Fruit fly (Drosophila melanogaster) whole organism, wandering third instar larva: ENCODE results near the gene Ptp4E.

Source experiments
- Abd-B ChIP-seq: fragments of >200 bp; optimal IDR thresholded peaks from 2 replicates; lab custom pipeline; 2017; ENCODE audit warnings: missing biosample characterization, missing genetic modification characterization
- CG32264 ChIP-seq: fragments of 200-800 bp; sonication (Bioruptor generic); optimal IDR thresholded peaks from 2 replicates; lab custom pipeline; 2016; ENCODE audit warnings: missing biosample characterization, missing genetic modification characterization
- CG9705 ChIP-seq: fragments of 200-800 bp; sonication (Bioruptor generic); optimal IDR thresholded peaks from 2 replicates; lab custom pipeline; 2018; ENCODE audit warnings: missing biosample characterization, mild to moderate bottlenecking, missing genetic modification characterization
- CrebA ChIP-seq: fragments of 200-800 bp; sonication (Bioruptor generic); optimal IDR thresholded peaks from 2 replicates; lab custom pipeline; 2016; ENCODE audit warnings: missing biosample characterization, mild to moderate bottlenecking, missing genetic modification characterization, borderline replicate concordance
- Dfd ChIP-seq: fragments of >200 bp; optimal IDR thresholded peaks from 2 replicates; lab custom pipeline; 2017; ENCODE audit warnings: missing biosample characterization, missing genetic modification characterization
- Dif ChIP-seq: fragments of 200-275, 200-300 bp; sonication (Bioruptor generic); optimal IDR thresholded peaks from 2 replicates; lab custom pipeline; 2018; ENCODE audit warnings: missing biosample characterization, missing genetic modification characterization; ENCODE audit not compliant: partially characterized antibody
- GATAd ChIP-seq: sonication (Bioruptor generic); optimal IDR thresholded peaks from 2 replicates; lab custom pipeline; 2016; ENCODE audit warnings: missing biosample characterization, missing genetic modification characterization
- HLH106 ChIP-seq: fragments of 200-800 bp; optimal IDR thresholded peaks from 3 replicates; lab custom pipeline; 2019; ENCODE audit warnings: missing biosample characterization, mild to moderate bottlenecking, missing genetic modification characterization, moderate library complexity
- Hnf4 ChIP-seq: fragments of 200-800 bp; sonication (Bioruptor generic); optimal IDR thresholded peaks from 2 replicates; lab custom pipeline; 2016; ENCODE audit warnings: missing biosample characterization, mild to moderate bottlenecking, missing genetic modification characterization
- Hr78 ChIP-seq: fragments of >200 bp; optimal IDR thresholded peaks from 2 replicates; lab custom pipeline; 2017; ENCODE audit warnings: missing biosample characterization, missing genetic modification characterization
- Hr83 ChIP-seq: fragments of 200-300 bp; sonication (Bioruptor generic); optimal IDR thresholded peaks from 2 replicates; lab custom pipeline; 2016; ENCODE audit warnings: missing biosample characterization, mild to moderate bottlenecking, missing genetic modification characterization, moderate library complexity; ENCODE audit not compliant: poor library complexity, severe bottlenecking
- Jra ChIP-seq: sonication (Bioruptor generic); optimal IDR thresholded peaks from 2 replicates; lab custom pipeline; 2016; ENCODE audit warnings: missing biosample characterization, missing genetic modification characterization
- Mio ChIP-seq: sonication (Bioruptor generic); optimal IDR thresholded peaks from 2 replicates; lab custom pipeline; 2016; ENCODE audit warnings: missing biosample characterization, missing genetic modification characterization
- Myc ChIP-seq: fragments of >200 bp; optimal IDR thresholded peaks from 2 replicates; lab custom pipeline; 2017
- N ChIP-seq: fragments of >200 bp; optimal IDR thresholded peaks from 2 replicates; lab custom pipeline; 2018; ENCODE audit warnings: missing biosample characterization, missing external identifiers, missing genetic modification characterization
- OdsH ChIP-seq: fragments of 200-800 bp; sonication (Bioruptor generic); optimal IDR thresholded peaks from 2 replicates; lab custom pipeline; 2016; ENCODE audit warnings: missing biosample characterization, mild to moderate bottlenecking, missing genetic modification characterization
- Rel ChIP-seq, 2 experiments: fragments of 200-800 bp; sonication (Bioruptor generic) in 1 of 2; optimal IDR thresholded peaks; 2 replicates in 1 of 2; 3 replicates in 1 of 2; lab custom pipeline; 2016 to 2019; ENCODE audit warnings: mild to moderate bottlenecking in 2 of 2, missing biosample characterization in 2 of 2, missing genetic modification characterization in 2 of 2, moderate library complexity in 1 of 2
- Sp1 ChIP-seq: fragments of 200-800 bp; sonication (Bioruptor generic); optimal IDR thresholded peaks from 3 replicates; lab custom pipeline; 2019; ENCODE audit warnings: missing biosample characterization, mild to moderate bottlenecking, missing genetic modification characterization, moderate library complexity
- Vsx2 ChIP-seq: fragments of 200-300, 225-300 bp; sonication (Bioruptor generic); optimal IDR thresholded peaks from 2 replicates; lab custom pipeline; 2018; ENCODE audit warnings: missing biosample characterization, missing genetic modification characterization; ENCODE audit not compliant: partially characterized antibody
- br ChIP-seq: fragments of 200-800 bp; sonication (Bioruptor generic); optimal IDR thresholded peaks from 2 replicates; lab custom pipeline; 2016; ENCODE audit warnings: missing biosample characterization, missing genetic modification characterization
- brk ChIP-seq: fragments of 200-800 bp; sonication (Bioruptor generic); optimal IDR thresholded peaks from 2 replicates; lab custom pipeline; 2016; ENCODE audit warnings: missing biosample characterization, mild to moderate bottlenecking, missing genetic modification characterization
- dl ChIP-seq, 2 experiments: fragments of 175-275, 200-275 bp in 1 of 2; fragments of 200-275 bp in 1 of 2; sonication (Bioruptor generic); optimal IDR thresholded peaks; lab custom pipeline; 2018; ENCODE audit warnings: mild to moderate bottlenecking in 2 of 2, missing biosample characterization in 2 of 2, missing genetic modification characterization in 2 of 2, moderate library complexity in 2 of 2; ENCODE audit not compliant: partially characterized antibody in 2 of 2, insufficient read depth in 1 of 2
- dmrt93B ChIP-seq: fragments of 200-800 bp; sonication (Bioruptor generic); optimal IDR thresholded peaks from 2 replicates; lab custom pipeline; 2018; ENCODE audit warnings: missing biosample characterization, mild to moderate bottlenecking, missing genetic modification characterization
- dsf ChIP-seq: sonication (Bioruptor generic); optimal IDR thresholded peaks from 2 replicates; lab custom pipeline; 2016; ENCODE audit warnings: missing biosample characterization, missing genetic modification characterization, borderline replicate concordance
- ey ChIP-seq: fragments of 200-800 bp; sonication (Bioruptor generic); optimal IDR thresholded peaks from 2 replicates; lab custom pipeline; 2016; ENCODE audit warnings: missing biosample characterization, missing genetic modification characterization
- foxo ChIP-seq, 2 experiments: fragments of 200-800 bp; sonication (Bioruptor generic); optimal IDR thresholded peaks; 2 replicates in 1 of 2; 3 replicates in 1 of 2; lab custom pipeline; 2016 to 2017; ENCODE audit warnings: missing biosample characterization in 2 of 2, missing genetic modification characterization in 2 of 2
- fru ChIP-seq: fragments of 200-800 bp; sonication (Bioruptor generic); optimal IDR thresholded peaks from 3 replicates; lab custom pipeline; 2016; ENCODE audit warnings: missing biosample characterization, mild to moderate bottlenecking, missing genetic modification characterization
- h ChIP-seq: fragments of 200-800 bp; sonication (Bioruptor generic); optimal IDR thresholded peaks from 3 replicates; lab custom pipeline; 2016; ENCODE audit warnings: missing biosample characterization, mild to moderate bottlenecking, missing genetic modification characterization
- jim ChIP-seq: fragments of 175-275, 200-325 bp; sonication (Bioruptor generic); optimal IDR thresholded peaks from 2 replicates; lab custom pipeline; 2016; ENCODE audit warnings: missing biosample characterization, mild to moderate bottlenecking, missing genetic modification characterization
- lola ChIP-seq: fragments of >200 bp; optimal IDR thresholded peaks from 2 replicates; lab custom pipeline; 2017; ENCODE audit warnings: missing biosample characterization, missing genetic modification characterization
- pan ChIP-seq: fragments of >200 bp; optimal IDR thresholded peaks from 2 replicates; lab custom pipeline; 2017
- psq ChIP-seq: fragments of 200-800 bp; sonication (Bioruptor generic); optimal IDR thresholded peaks from 3 replicates; lab custom pipeline; 2017; ENCODE audit warnings: missing biosample characterization, mild to moderate bottlenecking, missing genetic modification characterization, moderate library complexity
- rgr ChIP-seq: fragments of 200-800 bp; sonication (Bioruptor generic); optimal IDR thresholded peaks from 3 replicates; lab custom pipeline; 2016; ENCODE audit warnings: missing biosample characterization, mild to moderate bottlenecking, missing genetic modification characterization
- sage ChIP-seq: fragments of 200-800 bp; sonication (Bioruptor generic); optimal IDR thresholded peaks from 2 replicates; lab custom pipeline; 2016; ENCODE audit warnings: missing biosample characterization, mild to moderate bottlenecking, missing genetic modification characterization
- sv ChIP-seq: fragments of 200-800 bp; sonication (Bioruptor generic); optimal IDR thresholded peaks from 3 replicates; lab custom pipeline; 2016; ENCODE audit warnings: missing biosample characterization, missing genetic modification characterization
- tai ChIP-seq: sonication (Bioruptor generic); optimal IDR thresholded peaks from 2 replicates; lab custom pipeline; 2016; ENCODE audit warnings: missing biosample characterization, missing genetic modification characterization
- usp ChIP-seq: fragments of >200 bp; optimal IDR thresholded peaks from 2 replicates; lab custom pipeline; 2017; ENCODE audit warnings: missing biosample characterization, missing genetic modification characterization
- woc ChIP-seq: sonication (Bioruptor generic); optimal IDR thresholded peaks from 2 replicates; lab custom pipeline; 2016; ENCODE audit warnings: missing biosample characterization, mild to moderate bottlenecking, missing genetic modification characterization

Gene Ptp4E

dm6 chrX:4908926-4909432 lies 29.9 kb upstream of the Ptp4E start, which contains the start of gene CG32772:
TSS of gene CG32772 (plus strand) at chrX:4909102.
- TF ChIP-seq HLH106 (tag; lab: Kevin White, UChicago) (peak; percentile 59), GATAd (no peak), N (GFP tag; lab: Kevin White, UChicago) (peak; percentile 27), CrebA (GFP tag; lab: Kevin White, UChicago) (peak; percentile 98), Hr83 (no peak), dl (GFP tag; optimal IDR thresholded peaks at IDR 0.05; lab: Kevin White, UChicago; ENCODE audit: insufficient read depth in 1 of 2, partially characterized antibody in 2 of 2) (no peak), CG9705 (GFP tag; lab: Kevin White, UChicago) (peak; percentile 80), Dfd (GFP tag; lab: Kevin White, UChicago) (no peak), CG32264 (GFP tag; lab: Kevin White, UChicago) (peak; percentile 74), woc (peak; percentile 0), Sp1 (GFP tag; lab: Kevin White, UChicago) (peak; percentile 98), sage (GFP tag; lab: Kevin White, UChicago) (peak; percentile 79), lola (no peak), foxo (GFP tag; optimal IDR thresholded peaks at IDR 0.05; lab: Kevin White, UChicago) (peak; percentile 32 to 86), Abd-B (no peak), dmrt93B (GFP tag; lab: Kevin White, UChicago) (peak; percentile 67), br (GFP tag; lab: Kevin White, UChicago) (peak; percentile 80), tai (no peak), dsf (GFP tag; lab: Kevin White, UChicago) (no peak), Hr78 (GFP tag; lab: Kevin White, UChicago) (no peak), OdsH (GFP tag; lab: Kevin White, UChicago) (no peak), Myc (no peak), fru (GFP tag; lab: Kevin White, UChicago) (peak; percentile 85), pan (lab: Kevin White, UChicago) (no peak), Dif (no peak), Jra (peak; percentile 40), ey (no peak), jim (peak; percentile 99), sv (no peak), Mio (GFP tag; lab: Kevin White, UChicago) (peak; percentile 2), rgr (GFP tag; lab: Kevin White, UChicago) (peak; percentile 54), usp (GFP tag; lab: Kevin White, UChicago) (no peak), psq (GFP tag; lab: Kevin White, UChicago) (peak; percentile 61), Vsx2 (GFP tag; lab: Kevin White, UChicago) (no peak), Hnf4 (GFP tag; lab: Kevin White, UChicago) (peak; percentile 77), h (peak; percentile 61), Rel (GFP tag; optimal IDR thresholded peaks at IDR 0.05; lab: Kevin White, UChicago) (peak; percentile 93), Rel (tag; optimal IDR thresholded peaks at IDR 0.05; lab: Kevin White, UChicago) (peak; percentile 79), brk (GFP tag; lab: Kevin White, UChicago) (no peak)

DNA sequence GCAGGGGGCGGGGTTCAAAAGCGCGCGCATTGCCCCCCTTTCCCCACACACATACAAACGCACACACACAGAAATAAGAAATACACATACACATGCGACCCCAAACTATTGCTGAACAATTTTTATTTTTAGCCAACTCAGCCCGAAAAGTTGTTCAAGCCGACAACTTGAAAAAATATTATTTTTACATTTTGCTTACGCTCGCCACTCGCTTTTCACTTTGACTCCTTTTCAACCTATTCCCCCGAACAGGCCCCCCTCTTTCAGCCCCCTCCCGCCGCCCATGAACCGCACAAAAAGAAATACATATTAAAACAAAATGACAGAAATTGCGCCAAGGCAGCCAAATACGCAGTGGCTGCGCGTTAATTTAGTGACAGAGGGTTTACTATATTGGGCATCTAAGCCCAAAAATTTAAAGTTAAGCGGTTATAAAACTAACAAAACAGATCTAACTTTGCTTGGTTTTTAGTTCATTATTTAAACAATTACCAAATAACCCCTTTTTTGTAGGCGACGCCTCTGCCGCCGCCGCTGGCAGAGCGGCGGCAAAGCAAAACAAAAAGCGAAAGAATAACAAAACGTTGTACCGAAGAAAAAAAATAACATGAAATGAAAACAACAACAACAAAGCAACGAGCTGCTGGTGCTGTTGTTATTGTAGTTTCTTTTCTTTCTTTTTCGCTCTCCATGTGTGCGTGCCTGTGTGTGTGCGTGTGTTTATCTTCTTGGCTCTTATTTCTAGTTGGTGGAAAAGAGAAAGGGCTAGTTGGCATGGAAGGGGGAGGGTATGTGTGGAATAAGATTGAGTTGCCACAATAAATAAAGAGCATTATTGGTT lies 28.8 kb upstream of the Ptp4E start:
- TF ChIP-seq Abd-B (no peak), jim (peak; percentile 97), Hr83 (peak; percentile 98), CG9705 (GFP tag; lab: Kevin White, UChicago) (peak; percentile 100), Dif (no peak), dsf (GFP tag; lab: Kevin White, UChicago) (peak; percentile 99), Sp1 (GFP tag; lab: Kevin White, UChicago) (peak; percentile 100), CrebA (GFP tag; lab: Kevin White, UChicago) (peak; percentile 98), psq (GFP tag; lab: Kevin White, UChicago) (peak; percentile 100), Hnf4 (GFP tag; lab: Kevin White, UChicago) (peak; percentile 100), Mio (GFP tag; lab: Kevin White, UChicago) (peak; percentile 98), OdsH (GFP tag; lab: Kevin White, UChicago) (peak; percentile 100), h (peak; percentile 100), pan (lab: Kevin White, UChicago) (no peak), N (GFP tag; lab: Kevin White, UChicago) (no peak), tai (peak; percentile 99), foxo (GFP tag; optimal IDR thresholded peaks at IDR 0.05; lab: Kevin White, UChicago) (peak; percentile 99 to 100), dmrt93B (GFP tag; lab: Kevin White, UChicago) (peak; percentile 100), Myc (no peak), lola (no peak), sv (peak; percentile 99), GATAd (peak; percentile 99), ey (peak; percentile 100), Hr78 (GFP tag; lab: Kevin White, UChicago) (no peak), br (GFP tag; lab: Kevin White, UChicago) (peak; percentile 100), Vsx2 (GFP tag; lab: Kevin White, UChicago) (no peak), fru (GFP tag; lab: Kevin White, UChicago) (peak; percentile 100), brk (GFP tag; lab: Kevin White, UChicago) (peak; percentile 98), usp (GFP tag; lab: Kevin White, UChicago) (peak; percentile 49), Dfd (GFP tag; lab: Kevin White, UChicago) (peak; percentile 95), HLH106 (tag; lab: Kevin White, UChicago) (peak; percentile 100), CG32264 (GFP tag; lab: Kevin White, UChicago) (peak; percentile 100), Rel (GFP tag; optimal IDR thresholded peaks at IDR 0.05; lab: Kevin White, UChicago) (peak; percentile 100), Rel (tag; optimal IDR thresholded peaks at IDR 0.05; lab: Kevin White, UChicago) (peak; percentile 98), Jra (peak; percentile 99), woc (peak; percentile 99), sage (GFP tag; lab: Kevin White, UChicago) (peak; percentile 99), rgr (GFP tag; lab: Kevin White, UChicago) (peak; percentile 100), dl (GFP tag; optimal IDR thresholded peaks at IDR 0.05; lab: Kevin White, UChicago; ENCODE audit: insufficient read depth in 1 of 2, partially characterized antibody in 2 of 2) (no peak)
